Fruit fly (Drosophila melanogaster) whole organism, wandering third instar larva: ENCODE results near the gene mRpL48.

Experiments
- Dif ChIP-seq: fragments of 200-275, 200-300 bp; sonication (Bioruptor generic); optimal IDR thresholded peaks from 2 replicates; lab custom pipeline; 2018; ENCODE audit warnings: missing biosample characterization, missing genetic modification characterization; ENCODE audit not compliant: partially characterized antibody
- Hr78 ChIP-seq: fragments of >200 bp; optimal IDR thresholded peaks from 2 replicates; lab custom pipeline; 2017; ENCODE audit warnings: missing biosample characterization, missing genetic modification characterization
- foxo ChIP-seq, 2 experiments: fragments of 200-800 bp; sonication (Bioruptor generic); optimal IDR thresholded peaks; 2 replicates in 1 of 2; 3 replicates in 1 of 2; lab custom pipeline; 2016 to 2017; ENCODE audit warnings: missing biosample characterization in 2 of 2, missing genetic modification characterization in 2 of 2
- h ChIP-seq: fragments of 200-800 bp; sonication (Bioruptor generic); optimal IDR thresholded peaks from 3 replicates; lab custom pipeline; 2016; ENCODE audit warnings: missing biosample characterization, mild to moderate bottlenecking, missing genetic modification characterization
- pan ChIP-seq: fragments of >200 bp; optimal IDR thresholded peaks from 2 replicates; lab custom pipeline; 2017
- usp ChIP-seq: fragments of >200 bp; optimal IDR thresholded peaks from 2 replicates; lab custom pipeline; 2017; ENCODE audit warnings: missing biosample characterization, missing genetic modification characterization

dm6 chr2L:1720846-1721506 is 10.7 kb downstream of the mRpL48 start:
- TF ChIP-seq foxo (GFP tag; optimal IDR thresholded peaks at IDR 0.05; lab: Kevin White, UChicago) (no peak), h (GFP tag; lab: Kevin White, UChicago) (peak; percentile 81), usp (GFP tag; lab: Kevin White, UChicago) (no peak), pan (no peak), Hr78 (GFP tag; lab: Kevin White, UChicago) (no peak), Dif (GFP tag; lab: Kevin White, UChicago) (no peak)
